Worm (Caenorhabditis elegans): ENCODE measurements around the gene mff-1.

DNA sequence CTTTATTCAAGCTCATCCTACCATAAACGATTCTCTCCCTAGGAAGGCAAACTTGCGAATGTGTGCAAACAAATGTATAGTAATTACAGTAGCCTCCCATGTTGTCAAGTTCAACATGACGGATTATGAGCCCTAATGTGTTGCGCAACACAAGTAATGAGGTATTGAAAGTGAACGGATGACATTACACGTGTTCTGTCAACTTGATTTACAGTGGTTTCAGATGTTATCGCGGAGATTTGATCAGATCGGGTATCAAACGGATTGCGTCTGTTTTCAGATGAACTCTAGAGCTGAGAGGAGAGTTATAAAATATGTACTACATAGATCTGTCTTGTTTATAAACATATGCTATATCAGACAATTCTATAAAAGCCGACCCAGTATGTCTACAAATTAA, 15.3 kb upstream of the mff-1 start:
- TF ChIP-seq tab-1 (GFP tag; IDR thresholded peaks at IDR 0.05) (no peak), flt-1 (GFP tag; IDR thresholded peaks at IDR 0.05) (no peak), T22C8.4 (GFP tag; IDR thresholded peaks at IDR 0.05) (no peak), ztf-29 (GFP tag; IDR thresholded peaks at IDR 0.05) (no peak)

All from whole organism, midembryonic.